Worm (Caenorhabditis elegans) whole organism, midembryonic: ENCODE measurements around the gene tra-3.

Experiments used
- T22C8.4 ChIP-seq: fragments of 200-800 bp; sonication (Bioruptor generic); IDR thresholded peaks from 2 replicates; pipeline ENCODE4 v1.3.6; 2022; ENCODE audit warnings: missing genetic modification characterization, missing compliant biosample characterization
- flt-1 ChIP-seq: fragments of 200-800 bp; sonication (Bioruptor generic); IDR thresholded peaks from 2 replicates; pipeline ENCODE4 v1.3.6; 2022; ENCODE audit warnings: missing genetic modification characterization, missing compliant biosample characterization
- klf-2 ChIP-seq: fragments of 200-800 bp; sonication (Bioruptor generic); conservative IDR thresholded peaks from 2 replicates; pipeline ENCODE4 v1.3.6; 2022; ENCODE audit warnings: missing genetic modification reagents, missing genetic modification characterization, missing compliant biosample characterization
- med-1 ChIP-seq: sonication (generic microtip); optimal IDR thresholded peaks from 2 replicates; lab custom pipeline; 2017; ENCODE audit warnings: missing genetic modification characterization, mild to moderate bottlenecking, missing compliant biosample characterization, antibody characterized with exemption, missing genetic modification reagents; ENCODE audit not compliant: insufficient read depth
- tab-1 ChIP-seq: fragments of 200-800 bp; sonication (Bioruptor generic); IDR thresholded peaks from 2 replicates; pipeline ENCODE4 v1.3.6; 2022; ENCODE audit warnings: missing genetic modification characterization, missing compliant biosample characterization
- ztf-23 ChIP-seq: fragments of 200-800 bp; sonication (Bioruptor generic); IDR thresholded peaks from 2 replicates; pipeline ENCODE4 v1.3.6; 2022; ENCODE audit warnings: missing genetic modification reagents, missing genetic modification characterization, missing compliant biosample characterization
- ztf-29 ChIP-seq: fragments of 200-800 bp; sonication (Bioruptor generic); IDR thresholded peaks from 2 replicates; pipeline ENCODE4 v1.3.6; 2022; ENCODE audit warnings: missing genetic modification reagents, missing genetic modification characterization, missing compliant biosample characterization

- TF ChIP-seq ztf-29 (GFP tag; lab: Robert Waterston, UW) (no peak), T22C8.4 (GFP tag; lab: Robert Waterston, UW) (no peak), med-1 (GFP tag; lab: Kevin White, UChicago) (no peak), tab-1 (GFP tag; lab: Robert Waterston, UW) (no peak), flt-1 (GFP tag; lab: Robert Waterston, UW) (no peak), klf-2 (GFP tag; lab: Robert Waterston, UW) (no peak), ztf-23 (GFP tag; lab: Robert Waterston, UW) (no peak)
Observed at ce11 chrIV:14395531-14395930, 48.5 kb downstream of the tra-3 start.
